Worm (Caenorhabditis elegans): ENCODE data around the gene C33B4.4.

The C33B4.4 gene

DNA sequence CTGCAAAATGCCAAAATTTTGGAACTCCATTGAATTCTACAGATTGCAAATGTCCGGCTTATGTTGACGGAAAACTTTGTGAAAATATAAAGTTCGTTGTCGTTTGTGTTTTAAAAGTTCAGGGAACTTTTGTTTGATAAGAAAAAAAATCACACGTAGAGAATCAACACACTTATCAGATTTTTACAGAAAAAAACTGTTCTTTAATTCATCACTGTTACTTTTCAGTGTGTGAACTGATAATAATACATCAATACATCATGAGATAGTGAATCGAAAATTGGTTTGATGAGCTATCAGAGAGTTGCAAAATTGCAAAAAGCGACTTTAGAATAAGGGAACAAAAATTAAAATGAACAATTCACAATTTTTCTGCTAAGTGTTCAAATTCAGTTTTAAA, 35.2 kb upstream of the C33B4.4 start:
- TF ChIP-seq nhr-77 (tag; optimal IDR thresholded peaks at IDR 0.05) (peak; percentile 78), pqm-1 (tag; optimal IDR thresholded peaks at IDR 0.05) (peak; percentile 84), lin-38 (GFP tag; IDR thresholded peaks at IDR 0.05) (no peak), mdl-1 (tag; optimal IDR thresholded peaks at IDR 0.05) (peak in 1 of 2 experiments; percentile 6), daf-16 (GFP tag; optimal IDR thresholded peaks at IDR 0.05) (no peak), daf-16 (tag; optimal IDR thresholded peaks at IDR 0.05) (peak; percentile 72), nhr-28 (tag; optimal IDR thresholded peaks at IDR 0.05) (peak; percentile 85), dve-1 (tag; optimal IDR thresholded peaks at IDR 0.05; ENCODE audit: insufficient read depth) (peak; percentile 55), F10B5.3 (tag; optimal IDR thresholded peaks at IDR 0.05) (no peak), F49E8.2 (tag; optimal IDR thresholded peaks at IDR 0.05; ENCODE audit: borderline replicate concordance) (no peak), snpc-1.2 (GFP tag; IDR thresholded peaks at IDR 0.05) (no peak), ZK546.5 (tag; optimal IDR thresholded peaks at IDR 0.05) (no peak), cey-2 (tag; optimal IDR thresholded peaks at IDR 0.05; ENCODE audit: borderline replicate concordance, insufficient read depth) (no peak), dmd-6 (GFP tag; IDR thresholded peaks at IDR 0.05) (peak; percentile 64), hlh-11 (tag; optimal IDR thresholded peaks at IDR 0.05) (peak; percentile 44)

DNA sequence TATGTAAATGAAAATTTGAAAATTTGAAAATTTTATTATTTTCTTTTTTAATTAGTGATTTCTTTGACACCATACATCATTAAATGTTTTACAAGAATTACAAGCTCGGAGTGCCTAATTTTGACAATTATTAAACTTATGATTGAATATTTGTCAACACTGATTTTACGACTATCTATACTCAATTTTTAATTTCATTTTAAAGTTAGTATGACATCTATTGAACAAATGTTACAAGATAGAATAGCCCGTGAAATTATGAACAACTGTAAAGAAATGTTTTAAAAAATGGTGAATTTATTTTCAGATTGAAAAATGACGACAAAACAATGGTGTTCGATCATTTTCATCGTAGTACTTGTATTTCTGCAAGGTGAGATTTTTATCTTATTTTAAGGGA, 34.8 kb upstream of the C33B4.4 start, which contains the start of gene C05D12.2:
C05D12.2 (plus strand) TSS at position 301 of the 400 bp plus-strand sequence.
- TF ChIP-seq rbr-2 (tag; optimal IDR thresholded peaks at IDR 0.05) (no peak), aha-1 (tag) (peak; percentile 47)

DNA sequence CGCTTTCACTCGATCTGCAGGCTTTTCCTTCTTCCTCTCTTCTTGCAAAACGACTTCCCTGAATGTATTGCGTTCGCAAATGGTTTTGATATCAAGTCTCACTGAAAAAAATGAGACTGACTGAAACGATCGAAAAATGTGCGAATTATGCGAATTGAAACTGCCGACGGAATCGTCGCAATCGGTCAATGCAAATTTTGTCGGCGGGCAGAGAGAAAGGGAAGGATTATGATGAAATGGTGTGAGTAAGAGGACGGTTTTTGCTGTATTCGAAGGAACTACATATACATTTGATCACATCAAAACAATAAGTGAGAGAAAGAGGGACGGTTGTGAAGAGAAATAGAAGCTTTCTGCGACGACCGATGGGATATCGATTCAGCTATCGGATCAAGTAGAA, 32.4 kb upstream of the C33B4.4 start, which contains the start of gene C05D12.1:
C05D12.1 (minus strand) TSS at position 101 of the 400 bp plus-strand sequence.
- TF ChIP-seq spr-3 (GFP tag; optimal IDR thresholded peaks at IDR 0.05) (no peak), nhr-41 (GFP tag; IDR thresholded peaks at IDR 0.05) (no peak), set-16 (GFP tag; IDR thresholded peaks at IDR 0.05) (no peak), ceh-62 (tag; optimal IDR thresholded peaks at IDR 0.05) (no peak), hlh-11 (tag; optimal IDR thresholded peaks at IDR 0.05) (no peak), mes-2 (tag; optimal IDR thresholded peaks at IDR 0.05; ENCODE audit: poor library complexity, severe bottlenecking) (no peak), madf-5 (GFP tag; IDR thresholded peaks at IDR 0.05) (no peak), vab-7 (GFP tag; IDR thresholded peaks at IDR 0.05) (no peak), attf-4 (tag; optimal IDR thresholded peaks at IDR 0.05) (no peak), gei-8 (GFP tag; optimal IDR thresholded peaks at IDR 0.05) (no peak), duxl-1 (tag; optimal IDR thresholded peaks at IDR 0.05; ENCODE audit: poor library complexity) (no peak), nhr-42 (GFP tag; IDR thresholded peaks at IDR 0.05) (no peak), hmg-1.1 (GFP tag; IDR thresholded peaks at IDR 0.05) (no peak), ZK337.2 (GFP tag; IDR thresholded peaks at IDR 0.05) (no peak), zag-1 (tag; optimal IDR thresholded peaks at IDR 0.05) (no peak), ces-1 (GFP tag; optimal IDR thresholded peaks at IDR 0.05) (no peak)

DNA sequence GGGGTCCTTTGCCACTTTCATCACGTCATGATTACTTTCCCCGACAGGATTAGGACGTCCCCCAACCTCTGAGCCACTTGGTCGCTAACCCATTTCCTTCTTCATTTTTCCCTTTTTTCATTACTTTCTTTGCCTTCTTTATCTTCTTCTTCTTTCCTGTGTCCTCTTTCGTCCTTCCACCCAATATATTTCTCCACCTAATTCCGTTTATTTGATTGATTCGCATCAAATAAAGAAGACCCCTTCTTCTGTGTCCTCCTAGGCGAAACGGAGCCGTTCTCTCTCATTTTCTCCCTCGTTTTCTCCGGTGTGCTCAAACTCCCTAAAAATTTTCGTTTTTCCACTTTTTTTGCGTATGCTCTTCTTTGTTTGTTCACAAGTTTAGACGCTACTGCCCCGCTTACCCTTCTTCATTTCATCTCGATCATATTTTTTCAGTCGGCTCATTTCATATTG, 26.5 kb upstream of the C33B4.4 start, which contains the start of gene C05D12.7:
C05D12.7 (plus strand) TSS at position 406 of the 456 bp plus-strand sequence.
- TF ChIP-seq R02D3.7 (tag; optimal IDR thresholded peaks at IDR 0.05) (no peak), lir-3 (tag; optimal IDR thresholded peaks at IDR 0.05) (no peak), set-16 (GFP tag; IDR thresholded peaks at IDR 0.05) (no peak), nhr-28 (tag; optimal IDR thresholded peaks at IDR 0.05) (no peak), aly-2 (tag; optimal IDR thresholded peaks at IDR 0.05) (no peak), unc-39 (tag; optimal IDR thresholded peaks at IDR 0.05) (no peak), attf-4 (tag; optimal IDR thresholded peaks at IDR 0.05) (no peak), Y48G9A.11 (GFP tag; IDR thresholded peaks at IDR 0.05) (no peak), mdl-1 (tag; optimal IDR thresholded peaks at IDR 0.05) (no peak), daf-8 (GFP tag; IDR thresholded peaks at IDR 0.05) (no peak), skn-1 (tag; optimal IDR thresholded peaks at IDR 0.05) (no peak), F10B5.3 (tag; optimal IDR thresholded peaks at IDR 0.05) (no peak), nhr-102 (tag; optimal IDR thresholded peaks at IDR 0.05) (no peak), ctbp-1 (GFP tag; IDR thresholded peaks at IDR 0.05) (no peak), nhr-41 (GFP tag; IDR thresholded peaks at IDR 0.05) (no peak)

Measured in whole organism, L4 larva.